Worm (Caenorhabditis elegans) whole organism, L1 larva: ENCODE results near the gene hmg-1.1.

Experiments
- aha-1 ChIP-seq: fragments of 150-350 bp; optimal IDR thresholded peaks from 2 replicates; lab custom pipeline; 2014; ENCODE audit warnings: missing biosample characterization, missing genetic modification characterization
- dpl-1 ChIP-seq, 3 experiments: fragments of 150-350 bp in 2 of 3; sonication (generic microtip) in 1 of 3; optimal IDR thresholded peaks; 2 replicates each; lab custom pipeline; 2014 to 2017; ENCODE audit warnings: missing biosample characterization in 3 of 3, missing genetic modification characterization in 3 of 3, missing genetic modification reagents in 3 of 3
- lin-14 ChIP-seq: fragments of 200-800 bp; sonication (Bioruptor generic); optimal IDR thresholded peaks from 2 replicates; lab custom pipeline; 2018; ENCODE audit warnings: mild to moderate bottlenecking, missing genetic modification characterization, moderate library complexity, missing compliant biosample characterization
- lir-3 ChIP-seq: sonication (generic microtip); optimal IDR thresholded peaks from 2 replicates; lab custom pipeline; 2016; ENCODE audit warnings: mild to moderate bottlenecking, missing genetic modification characterization, moderate library complexity, missing compliant biosample characterization; ENCODE audit not compliant: poor library complexity

ce11 chrII:14255850-14256249 lies 5.4 kb downstream of the hmg-1.1 start:
- TF ChIP-seq dpl-1 (GFP tag; optimal IDR thresholded peaks at IDR 0.05; lab: Kevin White, UChicago) (no peak), aha-1 (tag; lab: Kevin White, UChicago) (no peak), lir-3 (tag; lab: Kevin White, UChicago) (no peak), lin-14 (GFP tag; lab: Kevin White, UChicago) (no peak)
